Fruit fly (Drosophila melanogaster) whole organism, wandering third instar larva: ENCODE data around the gene CG15025.

Source experiments
- Abd-B ChIP-seq: fragments of >200 bp; optimal IDR thresholded peaks from 2 replicates; lab custom pipeline; 2017; ENCODE audit warnings: missing biosample characterization, missing genetic modification characterization
- CrebA ChIP-seq: fragments of 200-800 bp; sonication (Bioruptor generic); optimal IDR thresholded peaks from 2 replicates; lab custom pipeline; 2016; ENCODE audit warnings: missing biosample characterization, mild to moderate bottlenecking, missing genetic modification characterization, borderline replicate concordance
- Dfd ChIP-seq: fragments of >200 bp; optimal IDR thresholded peaks from 2 replicates; lab custom pipeline; 2017; ENCODE audit warnings: missing biosample characterization, missing genetic modification characterization
- Hr78 ChIP-seq: fragments of >200 bp; optimal IDR thresholded peaks from 2 replicates; lab custom pipeline; 2017; ENCODE audit warnings: missing biosample characterization, missing genetic modification characterization
- brk ChIP-seq: fragments of 200-800 bp; sonication (Bioruptor generic); optimal IDR thresholded peaks from 2 replicates; lab custom pipeline; 2016; ENCODE audit warnings: missing biosample characterization, mild to moderate bottlenecking, missing genetic modification characterization
- dl ChIP-seq, 2 experiments: fragments of 175-275, 200-275 bp in 1 of 2; fragments of 200-275 bp in 1 of 2; sonication (Bioruptor generic); optimal IDR thresholded peaks; lab custom pipeline; 2018; ENCODE audit warnings: mild to moderate bottlenecking in 2 of 2, missing biosample characterization in 2 of 2, missing genetic modification characterization in 2 of 2, moderate library complexity in 2 of 2; ENCODE audit not compliant: partially characterized antibody in 2 of 2, insufficient read depth in 1 of 2
- fru ChIP-seq: fragments of 200-800 bp; sonication (Bioruptor generic); optimal IDR thresholded peaks from 3 replicates; lab custom pipeline; 2016; ENCODE audit warnings: missing biosample characterization, mild to moderate bottlenecking, missing genetic modification characterization
- h ChIP-seq: fragments of 200-800 bp; sonication (Bioruptor generic); optimal IDR thresholded peaks from 3 replicates; lab custom pipeline; 2016; ENCODE audit warnings: missing biosample characterization, mild to moderate bottlenecking, missing genetic modification characterization
- pan ChIP-seq: fragments of >200 bp; optimal IDR thresholded peaks from 2 replicates; lab custom pipeline; 2017

DNA sequence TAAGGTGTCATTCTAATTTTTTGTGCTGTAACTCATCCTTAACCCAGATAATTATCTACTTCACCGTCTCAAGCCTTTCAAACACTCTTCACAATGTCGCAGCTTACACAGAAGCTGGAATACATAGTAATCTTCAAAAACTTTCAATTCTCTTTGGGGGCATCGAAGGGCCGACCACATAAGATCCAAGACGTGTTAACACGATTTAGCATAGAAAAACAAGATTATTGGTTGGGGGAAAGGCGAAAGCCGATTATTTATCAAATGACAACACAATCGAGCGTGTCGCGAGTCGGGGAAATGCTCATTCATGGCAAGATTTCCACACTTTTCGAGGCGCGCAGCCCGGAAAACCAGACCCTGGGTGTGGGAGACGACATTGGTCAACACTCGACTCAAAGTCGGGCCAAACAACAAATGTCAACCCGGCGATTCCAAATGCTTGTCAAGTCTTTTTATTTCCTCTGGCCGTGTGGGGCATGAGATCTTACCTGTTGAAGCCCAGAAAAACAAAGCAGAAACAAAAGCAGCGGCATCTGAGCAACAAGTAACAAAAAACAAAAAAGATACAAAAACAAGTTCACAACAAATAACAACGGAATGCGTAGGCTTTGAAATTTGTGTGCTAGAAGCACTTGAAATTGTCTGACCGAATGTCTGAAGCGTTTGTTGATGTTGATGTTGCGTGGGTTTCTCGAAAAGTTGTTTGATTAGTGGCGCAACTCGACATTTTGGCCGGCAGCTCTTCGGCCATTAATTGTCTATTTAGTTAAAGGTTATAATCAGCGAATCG is 19.6 kb upstream of the CG15025 start:
- TF ChIP-seq dl (GFP tag; optimal IDR thresholded peaks at IDR 0.05; lab: Kevin White, UChicago; ENCODE audit: insufficient read depth in 1 of 2, partially characterized antibody in 2 of 2) (no peak), fru (no peak), Abd-B (GFP tag; lab: Kevin White, UChicago) (no peak), CrebA (no peak), Hr78 (no peak), h (GFP tag; lab: Kevin White, UChicago) (no peak), pan (lab: Kevin White, UChicago) (no peak), Dfd (GFP tag; lab: Kevin White, UChicago) (no peak), brk (GFP tag; lab: Kevin White, UChicago) (no peak)
